Worm (Caenorhabditis elegans): ENCODE data around the gene B0416.7.

DNA sequence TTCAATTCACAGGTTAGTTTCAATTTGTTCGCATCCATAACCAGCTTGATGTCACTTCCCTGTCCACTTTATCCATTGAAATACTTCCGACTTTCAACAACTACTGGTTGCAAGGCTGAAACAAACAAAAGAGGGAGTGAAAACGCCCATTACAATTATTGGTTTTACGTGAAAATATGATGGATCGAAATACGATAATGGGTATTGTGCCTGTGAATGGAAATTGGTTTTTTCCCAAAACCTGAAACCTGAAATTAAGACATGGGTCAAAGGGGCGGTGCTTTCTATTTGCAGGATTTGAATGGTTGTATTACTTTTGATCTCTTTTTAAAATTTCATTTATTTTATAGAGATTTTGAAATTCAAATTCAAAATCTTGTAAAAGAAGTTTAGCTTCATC, 1.1 kb upstream of the B0416.7 start, which contains the start of gene B0416.2:
- TF ChIP-seq hmbx-1 (tag; optimal IDR thresholded peaks at IDR 0.05) (no peak), ama-1 (optimal IDR thresholded peaks at IDR 0.05) (no peak), flt-1 (GFP tag; IDR thresholded peaks at IDR 0.05) (no peak), pes-1 (GFP tag; IDR thresholded peaks at IDR 0.05) (no peak), ceh-36 (tag; optimal IDR thresholded peaks at IDR 0.05) (no peak), hmg-4 (GFP tag; optimal IDR thresholded peaks at IDR 0.05) (no peak)
